Fruit fly (Drosophila melanogaster): ENCODE measurements around the gene CG7453.

CG7453 gene

DNA sequence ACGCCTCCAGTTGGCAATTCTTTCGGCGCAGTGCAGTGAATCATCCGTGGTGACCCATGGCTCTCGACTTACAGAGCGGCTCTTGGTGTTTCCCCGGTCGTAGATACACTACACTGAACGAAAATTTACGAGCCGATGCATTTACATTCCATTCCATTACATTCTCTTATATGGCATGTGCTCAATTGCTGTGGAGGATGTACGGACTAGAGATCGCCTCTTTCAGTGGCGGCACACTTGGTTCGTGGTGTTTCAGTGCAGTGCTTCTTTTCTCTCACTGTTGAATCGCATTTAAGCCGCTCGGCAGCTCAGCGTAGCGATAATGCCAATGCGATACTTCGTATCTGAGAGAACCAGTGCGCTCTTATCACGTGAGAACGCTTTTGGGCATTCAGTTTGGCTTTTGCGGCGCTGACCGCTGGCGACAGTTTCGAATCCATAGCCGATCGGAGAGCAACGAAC lies 7.7 kb downstream of the CG7453 start, which contains the start of gene Mec2 (continued):
- TF ChIP-seq tup (GFP tag; optimal IDR thresholded peaks at IDR 0.05) (no peak), Sox100B (GFP tag; optimal IDR thresholded peaks at IDR 0.05) (no peak), CHES-1-like (GFP tag; optimal IDR thresholded peaks at IDR 0.05) (peak; percentile 58), CG2129 (GFP tag; IDR thresholded peaks at IDR 0.05; ENCODE audit: partially characterized antibody) (no peak), Adf1 (GFP tag; IDR thresholded peaks at IDR 0.05) (peak; percentile 26; the same call in 1 of the 2 replicates), Aef1 (GFP tag; IDR thresholded peaks at IDR 0.05) (0 out of 3 replicates have a peak, but pooled peaks have one; percentile 32), CG11456 (GFP tag; IDR thresholded peaks at IDR 0.05) (no peak; the same call in 2 of the 3 replicates), CG12155 (GFP tag; optimal IDR thresholded peaks at IDR 0.05) (peak; percentile 0), CG11085 (GFP tag; IDR thresholded peaks at IDR 0.05) (no peak), Six4 (GFP tag; optimal IDR thresholded peaks at IDR 0.05) (no peak), CG10321 (GFP tag; IDR thresholded peaks at IDR 0.05) (no peak), CG18011 (GFP tag; optimal IDR thresholded peaks at IDR 0.05) (no peak), hb (GFP tag; IDR thresholded peaks at IDR 0.05; ENCODE audit: partially characterized antibody) (no peak), NC2β (GFP tag; optimal IDR thresholded peaks at IDR 0.05) (peak; percentile 5), CrebB (tag; optimal IDR thresholded peaks at IDR 0.05) (peak; percentile 29), CG1792 (GFP tag; optimal IDR thresholded peaks at IDR 0.05) (no peak), CG3838 (GFP tag; optimal IDR thresholded peaks at IDR 0.05) (no peak), CG4730 (GFP tag; IDR thresholded peaks at IDR 0.05) (peak; percentile 31; the same call in 1 of the 2 replicates), HLHmδ (GFP tag; optimal IDR thresholded peaks at IDR 0.05) (no peak), dati (GFP tag; IDR thresholded peaks at IDR 0.05) (no peak), Mad (GFP tag; optimal IDR thresholded peaks at IDR 0.05) (peak; percentile 1), NK7.1 (GFP tag; optimal IDR thresholded peaks at IDR 0.05) (peak; percentile 52), D19A (tag; optimal IDR thresholded peaks at IDR 0.05) (no peak), CG12236 (GFP tag; optimal IDR thresholded peaks at IDR 0.05) (peak; percentile 3), CG13894 (tag; optimal IDR thresholded peaks at IDR 0.05) (no peak), CG17359 (tag; optimal IDR thresholded peaks at IDR 0.05) (peak; percentile 27), nom (GFP tag; optimal IDR thresholded peaks at IDR 0.05) (peak; percentile 12), lbe (GFP tag; optimal IDR thresholded peaks at IDR 0.05) (peak; percentile 44), aop (GFP tag; IDR thresholded peaks at IDR 0.05) (peak; percentile 32; the same call in 1 of the 2 replicates), CG7839 (tag; optimal IDR thresholded peaks at IDR 0.05) (peak; percentile 73), scrt (GFP tag; optimal IDR thresholded peaks at IDR 0.05) (no peak), luna (GFP tag; optimal IDR thresholded peaks at IDR 0.05) (no peak), CG8359 (GFP tag; optimal IDR thresholded peaks at IDR 0.05; ENCODE audit: borderline replicate concordance) (no peak), ranshi (GFP tag; IDR thresholded peaks at IDR 0.05) (0 out of 2 replicates have a peak, but pooled peaks have one; percentile 34), NC2α (GFP tag; optimal IDR thresholded peaks at IDR 0.05) (no peak), Poxn (GFP tag; IDR thresholded peaks at IDR 0.05) (no peak), CG15696 (tag; optimal IDR thresholded peaks at IDR 0.05) (no peak), CG31441 (GFP tag; IDR thresholded peaks at IDR 0.05) (peak; percentile 15; the same call in 1 of the 2 replicates), HLH4C (GFP tag; IDR thresholded peaks at IDR 0.05; ENCODE audit: partially characterized antibody) (no peak), slou (GFP tag; optimal IDR thresholded peaks at IDR 0.05) (no peak), nmo (GFP tag; optimal IDR thresholded peaks at IDR 0.05) (peak; percentile 38), Side (GFP tag; optimal IDR thresholded peaks at IDR 0.05) (no peak), gsb (GFP tag; IDR thresholded peaks at IDR 0.05) (no peak), CG17186 (GFP tag; optimal IDR thresholded peaks at IDR 0.05) (no peak), z (GFP tag; IDR thresholded peaks at IDR 0.05) (no peak), pzg (GFP tag; optimal IDR thresholded peaks at IDR 0.05) (no peak), stwl (tag; optimal IDR thresholded peaks at IDR 0.05) (no peak), CG7271 (tag; optimal IDR thresholded peaks at IDR 0.05) (no peak), CG34224 (GFP tag; IDR thresholded peaks at IDR 0.05; ENCODE audit: partially characterized antibody) (no peak), Ets65A (GFP tag) (peak; percentile 95), az2 (GFP tag; optimal IDR thresholded peaks at IDR 0.05) (peak; percentile 56)
